Fruit fly (Drosophila melanogaster): ENCODE data around the gene Lint-O.

Lint-O gene

dm6 chrX:2732127-2732526 lies 33.6 kb downstream of the Lint-O start, which contains the start of the genes ttm50 and CG2712 (continued):
- TF ChIP-seq CG6175 (GFP tag; IDR thresholded peaks at IDR 0.05), result no peak
- no peak for TF ChIP-seq CG7271 (tag; optimal IDR thresholded peaks at IDR 0.05)
- peak; percentile 81 for TF ChIP-seq CG14710 (tag; optimal IDR thresholded peaks at IDR 0.05)
- TF ChIP-seq Fer1 (GFP tag; optimal IDR thresholded peaks at IDR 0.05), result peak; percentile 64
- peak; percentile 70; the same call in 2 of the 3 replicates for TF ChIP-seq dysf (GFP tag; IDR thresholded peaks at IDR 0.05)
- TF ChIP-seq abd-A (tag; optimal IDR thresholded peaks at IDR 0.05), result no peak
- TF ChIP-seq Atf3 (GFP tag; optimal IDR thresholded peaks at IDR 0.05), result no peak
- TF ChIP-seq CG9932 (GFP tag; IDR thresholded peaks at IDR 0.05), result peak; percentile 75
- TF ChIP-seq Oaz (GFP tag; IDR thresholded peaks at IDR 0.05), result peak; percentile 51; the same call in 1 of the 2 replicates
- peak; percentile 40 for TF ChIP-seq zen (tag; optimal IDR thresholded peaks at IDR 0.05)
- peak; percentile 51 for TF ChIP-seq caup (GFP tag; optimal IDR thresholded peaks at IDR 0.05; ENCODE audit: severe bottlenecking)
- TF ChIP-seq bab2 (GFP tag; optimal IDR thresholded peaks at IDR 0.05), result peak; percentile 0
- no peak for TF ChIP-seq CG2875 (GFP tag; optimal IDR thresholded peaks at IDR 0.05)
- no peak for TF ChIP-seq hkb (optimal IDR thresholded peaks at IDR 0.05)
- no peak for TF ChIP-seq hkb (GFP tag; IDR thresholded peaks at IDR 0.05)
- peak; percentile 57 for TF ChIP-seq lilli (GFP tag; optimal IDR thresholded peaks at IDR 0.05)
- TF ChIP-seq grn (GFP tag; optimal IDR thresholded peaks at IDR 0.05), result no peak
- no peak for TF ChIP-seq ab (GFP tag; optimal IDR thresholded peaks at IDR 0.05)
- peak; percentile 28; the same call in 1 of the 2 replicates for TF ChIP-seq CG14441 (GFP tag; IDR thresholded peaks at IDR 0.05)
- no peak for TF ChIP-seq pan (optimal IDR thresholded peaks at IDR 0.05)
- peak in 1 of 2 experiments; percentile 35 for TF ChIP-seq pan (GFP tag; optimal IDR thresholded peaks at IDR 0.05 in 1 of 2, IDR thresholded peaks at IDR 0.05 in 1 of 2)
- no peak for TF ChIP-seq Drgx (GFP tag; IDR thresholded peaks at IDR 0.05)
- TF ChIP-seq HmgZ (tag; optimal IDR thresholded peaks at IDR 0.05), result peak; percentile 68
- TF ChIP-seq CG10654 (GFP tag; optimal IDR thresholded peaks at IDR 0.05), result peak; percentile 22
- TF ChIP-seq lola (GFP tag; optimal IDR thresholded peaks at IDR 0.05), result peak in 1 of 3 experiments; percentile 65
- no peak for TF ChIP-seq pita (GFP tag; optimal IDR thresholded peaks at IDR 0.05)
- TF ChIP-seq NFAT (GFP tag; IDR thresholded peaks at IDR 0.05), result peak; percentile 27; the same call in 1 of the 2 replicates
- peak; percentile 79 for TF ChIP-seq dm (GFP tag; optimal IDR thresholded peaks at IDR 0.05)
- TF ChIP-seq tgo (GFP tag; IDR thresholded peaks at IDR 0.05), result peak; percentile 49; the same call in 1 of the 3 replicates
- TF ChIP-seq Hsf (GFP tag; optimal IDR thresholded peaks at IDR 0.05), result no peak
- TF ChIP-seq GATAe (GFP tag; conservative IDR thresholded peaks at IDR 0.05), result no peak
- TF ChIP-seq CG12942 (GFP tag; optimal IDR thresholded peaks at IDR 0.05), result no peak
- 0 out of 4 replicates have a peak, but pooled peaks have one; percentile 14 for TF ChIP-seq Dll (GFP tag; IDR thresholded peaks at IDR 0.05; ENCODE audit: partially characterized antibody)
- TF ChIP-seq CG42726 (GFP tag; IDR thresholded peaks at IDR 0.05; ENCODE audit: partially characterized antibody), result no peak
- peak; percentile 52 for TF ChIP-seq BEAF-32 (GFP tag; optimal IDR thresholded peaks at IDR 0.05)
- TF ChIP-seq mirr (GFP tag; optimal IDR thresholded peaks at IDR 0.05), result peak; percentile 12
- TF ChIP-seq Hr39 (optimal IDR thresholded peaks at IDR 0.05), result no peak

dm6 chrX:2738663-2739062 lies 40.2 kb downstream of the Lint-O start, which contains the start of gene crm:
Gene crm, minus strand, starts transcription at chrX:2738773.
- TF ChIP-seq Max (GFP tag; optimal IDR thresholded peaks at IDR 0.05), result no peak
- no peak for TF ChIP-seq Ravus (GFP tag; IDR thresholded peaks at IDR 0.05)
- peak; percentile 34; the same call in 1 of the 2 replicates for TF ChIP-seq unc-4 (GFP tag; IDR thresholded peaks at IDR 0.05; ENCODE audit: partially characterized antibody)
- no peak for TF ChIP-seq ERR (GFP tag; optimal IDR thresholded peaks at IDR 0.05)
- TF ChIP-seq Rfx (GFP tag; IDR thresholded peaks at IDR 0.05), result 0 out of 2 replicates have a peak, but pooled peaks have one; percentile 34
- TF ChIP-seq nerfin-1 (tag; optimal IDR thresholded peaks at IDR 0.05), result no peak
- TF ChIP-seq CG9817 (tag; optimal IDR thresholded peaks at IDR 0.05), result no peak
- TF ChIP-seq grau (tag; optimal IDR thresholded peaks at IDR 0.05), result peak; percentile 5
- TF ChIP-seq MBD-R2 (GFP tag; IDR thresholded peaks at IDR 0.05), result peak; percentile 63
- TF ChIP-seq Sry-β (GFP tag; optimal IDR thresholded peaks at IDR 0.05), result peak; percentile 98
- TF ChIP-seq Myb (GFP tag; optimal IDR thresholded peaks at IDR 0.05), result peak; percentile 45
- peak; percentile 99 for TF ChIP-seq CG17186 (GFP tag; optimal IDR thresholded peaks at IDR 0.05)
- TF ChIP-seq Hmx (GFP tag; optimal IDR thresholded peaks at IDR 0.05), result no peak
- TF ChIP-seq CG12659 (GFP tag; optimal IDR thresholded peaks at IDR 0.05), result peak; percentile 33
- TF ChIP-seq CG10267 (tag; optimal IDR thresholded peaks at IDR 0.05), result peak; percentile 0
- TF ChIP-seq sug (tag; optimal IDR thresholded peaks at IDR 0.05), result peak; percentile 14
